Fruit fly (Drosophila melanogaster): Measurements from ENCODE around the gene CG42266.
A peak's percentile ranks its signal among the peaks of the same experiment; 100 is the strongest.

Gene CG42266

dm6 chr2L:16329625-16330024 is 10.5 kb downstream of the CG42266 start, which contains the start of gene CG4440:
CG4440 (plus strand) TSS chr2L:16329925.
- TF ChIP-seq N (GFP tag; optimal IDR thresholded peaks at IDR 0.05) (no peak), h (GFP tag; optimal IDR thresholded peaks at IDR 0.05) (no peak)

dm6 chr2L:16329102-16329520 is 11.1 kb downstream of the CG42266 start, which contains the start of gene mRpL4:
mRpL4 (minus strand) TSS chr2L:16329132.
- TF ChIP-seq jim (GFP tag; optimal IDR thresholded peaks at IDR 0.05) (no peak), OdsH (GFP tag; optimal IDR thresholded peaks at IDR 0.05) (peak; percentile 14), woc (GFP tag; optimal IDR thresholded peaks at IDR 0.05) (peak; percentile 72), N (GFP tag; optimal IDR thresholded peaks at IDR 0.05) (no peak), pan (optimal IDR thresholded peaks at IDR 0.05) (no peak), sv (GFP tag; optimal IDR thresholded peaks at IDR 0.05) (peak; percentile 64), Myc (optimal IDR thresholded peaks at IDR 0.05) (no peak), foxo (GFP tag; optimal IDR thresholded peaks at IDR 0.05) (peak in 1 of 2 experiments; percentile 71), Dif (GFP tag; optimal IDR thresholded peaks at IDR 0.05; ENCODE audit: partially characterized antibody) (no peak), usp (GFP tag; optimal IDR thresholded peaks at IDR 0.05) (no peak), Jra (GFP tag; optimal IDR thresholded peaks at IDR 0.05) (peak; percentile 57), psq (GFP tag; optimal IDR thresholded peaks at IDR 0.05) (peak; percentile 43), rgr (GFP tag; optimal IDR thresholded peaks at IDR 0.05) (no peak), sage (GFP tag; optimal IDR thresholded peaks at IDR 0.05) (no peak), Hnf4 (GFP tag; optimal IDR thresholded peaks at IDR 0.05) (peak; percentile 81), Dfd (GFP tag; optimal IDR thresholded peaks at IDR 0.05) (no peak), lola (GFP tag; optimal IDR thresholded peaks at IDR 0.05) (no peak), brk (GFP tag; optimal IDR thresholded peaks at IDR 0.05) (no peak), Hr78 (GFP tag; optimal IDR thresholded peaks at IDR 0.05) (no peak), tai (GFP tag; optimal IDR thresholded peaks at IDR 0.05) (peak; percentile 85), Rel (GFP tag; optimal IDR thresholded peaks at IDR 0.05) (no peak), Rel (tag; optimal IDR thresholded peaks at IDR 0.05) (no peak), Hr83 (GFP tag; optimal IDR thresholded peaks at IDR 0.05; ENCODE audit: poor library complexity, severe bottlenecking) (peak; percentile 63)

- TF ChIP-seq N (GFP tag; optimal IDR thresholded peaks at IDR 0.05) = no peak
- no peak for TF ChIP-seq Hr83 (GFP tag; optimal IDR thresholded peaks at IDR 0.05; ENCODE audit: poor library complexity, severe bottlenecking)
- no peak for TF ChIP-seq jim (GFP tag; optimal IDR thresholded peaks at IDR 0.05)
- no peak for TF ChIP-seq psq (GFP tag; optimal IDR thresholded peaks at IDR 0.05)
- no peak for TF ChIP-seq GATAd (GFP tag; optimal IDR thresholded peaks at IDR 0.05)
- no peak for TF ChIP-seq dsf (GFP tag; optimal IDR thresholded peaks at IDR 0.05; ENCODE audit: borderline replicate concordance)
- TF ChIP-seq Hr78 (GFP tag; optimal IDR thresholded peaks at IDR 0.05) = no peak
- TF ChIP-seq HLH106 (tag; optimal IDR thresholded peaks at IDR 0.05) = no peak
- TF ChIP-seq foxo (GFP tag; optimal IDR thresholded peaks at IDR 0.05) = no peak
- TF ChIP-seq sage (GFP tag; optimal IDR thresholded peaks at IDR 0.05) = no peak
These were observed 13.3 kb downstream of the CG42266 start, which contains the start of gene CG4278 for dm6 chr2L:16326892-16327291. CG4278 (plus strand) TSS chr2L:16327069.

- peak; percentile 82 for TF ChIP-seq dmrt93B (GFP tag; optimal IDR thresholded peaks at IDR 0.05)
- TF ChIP-seq CG32264 (GFP tag; optimal IDR thresholded peaks at IDR 0.05) = peak; percentile 76
- peak; percentile 96 for TF ChIP-seq ey (GFP tag; optimal IDR thresholded peaks at IDR 0.05)
- TF ChIP-seq Dif (GFP tag; optimal IDR thresholded peaks at IDR 0.05; ENCODE audit: partially characterized antibody) = peak; percentile 70
- peak; percentile 89 for TF ChIP-seq Sp1 (GFP tag; optimal IDR thresholded peaks at IDR 0.05)
- peak; percentile 91 for TF ChIP-seq HLH106 (tag; optimal IDR thresholded peaks at IDR 0.05)
- peak; percentile 91 for TF ChIP-seq br (GFP tag; optimal IDR thresholded peaks at IDR 0.05)
- no peak for TF ChIP-seq pan (optimal IDR thresholded peaks at IDR 0.05)
- no peak for TF ChIP-seq usp (GFP tag; optimal IDR thresholded peaks at IDR 0.05)
- no peak for TF ChIP-seq Vsx2 (GFP tag; optimal IDR thresholded peaks at IDR 0.05; ENCODE audit: partially characterized antibody)
- no peak for TF ChIP-seq Dfd (GFP tag; optimal IDR thresholded peaks at IDR 0.05)
- peak; percentile 94 for TF ChIP-seq brk (GFP tag; optimal IDR thresholded peaks at IDR 0.05)
- TF ChIP-seq dsf (GFP tag; optimal IDR thresholded peaks at IDR 0.05; ENCODE audit: borderline replicate concordance) = peak; percentile 74
- TF ChIP-seq Hnf4 (GFP tag; optimal IDR thresholded peaks at IDR 0.05) = peak; percentile 94
- peak; percentile 90 for TF ChIP-seq tai (GFP tag; optimal IDR thresholded peaks at IDR 0.05)
- peak; percentile 94 for TF ChIP-seq OdsH (GFP tag; optimal IDR thresholded peaks at IDR 0.05)
- peak in 1 of 2 experiments; percentile 78 for TF ChIP-seq dl (GFP tag; optimal IDR thresholded peaks at IDR 0.05; ENCODE audit: insufficient read depth in 1 of 2, partially characterized antibody in 2 of 2)
- peak; percentile 97 for TF ChIP-seq h (GFP tag; optimal IDR thresholded peaks at IDR 0.05)
- peak; percentile 90 for TF ChIP-seq sv (GFP tag; optimal IDR thresholded peaks at IDR 0.05)
- no peak for TF ChIP-seq Myc (optimal IDR thresholded peaks at IDR 0.05)
- peak; percentile 79 to 96 for TF ChIP-seq foxo (GFP tag; optimal IDR thresholded peaks at IDR 0.05)
- TF ChIP-seq rgr (GFP tag; optimal IDR thresholded peaks at IDR 0.05) = peak; percentile 96
- no peak for TF ChIP-seq lola (GFP tag; optimal IDR thresholded peaks at IDR 0.05)
- peak; percentile 62 for TF ChIP-seq GATAd (GFP tag; optimal IDR thresholded peaks at IDR 0.05)
- TF ChIP-seq Mio (GFP tag; optimal IDR thresholded peaks at IDR 0.05) = peak; percentile 74
- TF ChIP-seq woc (GFP tag; optimal IDR thresholded peaks at IDR 0.05) = peak; percentile 98
- peak; percentile 84 for TF ChIP-seq Jra (GFP tag; optimal IDR thresholded peaks at IDR 0.05)
- TF ChIP-seq sage (GFP tag; optimal IDR thresholded peaks at IDR 0.05) = peak; percentile 92
- no peak for TF ChIP-seq jim (GFP tag; optimal IDR thresholded peaks at IDR 0.05)
- peak; percentile 66 for TF ChIP-seq Hr83 (GFP tag; optimal IDR thresholded peaks at IDR 0.05; ENCODE audit: poor library complexity, severe bottlenecking)
- peak; percentile 24 for TF ChIP-seq N (GFP tag; optimal IDR thresholded peaks at IDR 0.05)
- TF ChIP-seq Rel (GFP tag; optimal IDR thresholded peaks at IDR 0.05) = peak; percentile 63
- TF ChIP-seq Rel (tag; optimal IDR thresholded peaks at IDR 0.05) = peak; percentile 97
- TF ChIP-seq CG9705 (GFP tag; optimal IDR thresholded peaks at IDR 0.05) = peak; percentile 69
- peak; percentile 96 for TF ChIP-seq fru (GFP tag; optimal IDR thresholded peaks at IDR 0.05)
- TF ChIP-seq psq (GFP tag; optimal IDR thresholded peaks at IDR 0.05) = peak; percentile 88
These were observed 14.5 kb downstream of the CG42266 start, which contains the start of gene cact for dm6 chr2L:16325515-16326257. cact (minus strand) TSS chr2L:16326207.
